Fruit fly (Drosophila melanogaster): Measurements from ENCODE around the gene CG7579.

CG7579 gene

dm6 chr3L:15683345-15683922 lies at the start of gene CG7579, which contains the start of gene Pgant8:
CG7579 (minus strand) TSS chr3L:15683445.
Pgant8 (plus strand) TSS chr3L:15683872.
- no peak for TF ChIP-seq noc (tag; optimal IDR thresholded peaks at IDR 0.05)

dm6 chr3L:15731832-15732506 lies 48.7 kb upstream of the CG7579 start:
- TF ChIP-seq noc (tag; optimal IDR thresholded peaks at IDR 0.05): no peak

- no peak for TF ChIP-seq noc (tag; optimal IDR thresholded peaks at IDR 0.05)
These were observed 46.2 kb upstream of the CG7579 start for dm6 chr3L:15729306-15730006.

dm6 chr3L:15728195-15728594 lies 45.0 kb upstream of the CG7579 start, which contains the start of gene comm:
comm (minus strand) TSS chr3L:15728430.
- no peak for TF ChIP-seq noc (tag; optimal IDR thresholded peaks at IDR 0.05)

dm6 chr3L:15726799-15727198 lies 43.6 kb upstream of the CG7579 start:
- no peak for TF ChIP-seq noc (tag; optimal IDR thresholded peaks at IDR 0.05)

- TF ChIP-seq noc (tag; optimal IDR thresholded peaks at IDR 0.05): no peak
These were observed 37.7 kb upstream of the CG7579 start for dm6 chr3L:15720905-15721304.

dm6 chr3L:15720224-15720623 lies 37.0 kb upstream of the CG7579 start:
- TF ChIP-seq noc (tag; optimal IDR thresholded peaks at IDR 0.05): no peak

dm6 chr3L:15717519-15717918 lies 34.3 kb upstream of the CG7579 start, which contains the start of gene CG42570:
CG42570 (plus strand) TSS chr3L:15717819.
- no peak for TF ChIP-seq noc (tag; optimal IDR thresholded peaks at IDR 0.05)

- TF ChIP-seq noc (tag; optimal IDR thresholded peaks at IDR 0.05): no peak
These were observed 32.7 kb upstream of the CG7579 start, which contains the start of gene CG42571 for dm6 chr3L:15715788-15716503. CG42571 (plus strand) TSS chr3L:15716453.

dm6 chr3L:15713932-15714492 lies 30.8 kb upstream of the CG7579 start:
- TF ChIP-seq noc (tag; optimal IDR thresholded peaks at IDR 0.05): peak; percentile 58

dm6 chr3L:15712063-15712462 lies 28.8 kb upstream of the CG7579 start:
- TF ChIP-seq noc (tag; optimal IDR thresholded peaks at IDR 0.05): no peak

- TF ChIP-seq noc (tag; optimal IDR thresholded peaks at IDR 0.05): no peak
These were observed 27.9 kb upstream of the CG7579 start for dm6 chr3L:15711164-15711563.

- TF ChIP-seq noc (tag; optimal IDR thresholded peaks at IDR 0.05): no peak
These were observed 26.9 kb upstream of the CG7579 start for dm6 chr3L:15710125-15710524.

- TF ChIP-seq noc (tag; optimal IDR thresholded peaks at IDR 0.05): no peak
These were observed 25.3 kb upstream of the CG7579 start for dm6 chr3L:15708579-15708978.

dm6 chr3L:15708158-15708557 lies 24.9 kb upstream of the CG7579 start:
- TF ChIP-seq noc (tag; optimal IDR thresholded peaks at IDR 0.05): no peak

dm6 chr3L:15706199-15706598 lies 23.0 kb upstream of the CG7579 start:
- TF ChIP-seq noc (tag; optimal IDR thresholded peaks at IDR 0.05): no peak
